Worm (Caenorhabditis elegans): Measurements from ENCODE around the gene T25B9.11.
A peak's percentile ranks its signal among the peaks of the same experiment; 100 is the strongest.

T25B9.11 gene

ce11 chrIV:10790353-10790752, 26.0 kb downstream of the T25B9.11 start, which contains the start of gene pept-2:
Gene pept-2, plus strand, starts transcription at chrIV:10790653.
- peak; percentile 31 for TF ChIP-seq nhr-25 (tag; optimal IDR thresholded peaks at IDR 0.05)
- no peak for TF ChIP-seq crh-2 (tag; optimal IDR thresholded peaks at IDR 0.05)

- TF ChIP-seq crh-2 (tag; optimal IDR thresholded peaks at IDR 0.05) (peak; percentile 45), ceh-16 (tag; optimal IDR thresholded peaks at IDR 0.05) (no peak), nhr-129 (tag; optimal IDR thresholded peaks at IDR 0.05) (peak; percentile 8)
Measured at ce11 chrIV:10795678-10796077, 31.4 kb downstream of the T25B9.11 start.

ce11 chrIV:10796707-10797106, 32.4 kb downstream of the T25B9.11 start:
- TF ChIP-seq gmeb-1 (tag; optimal IDR thresholded peaks at IDR 0.05) (peak; percentile 20), peb-1 (tag; optimal IDR thresholded peaks at IDR 0.05) (no peak), lsy-2 (tag; optimal IDR thresholded peaks at IDR 0.05) (no peak), skn-1 (tag; optimal IDR thresholded peaks at IDR 0.05) (no peak), nhr-12 (tag; optimal IDR thresholded peaks at IDR 0.05) (no peak), aly-2 (tag; optimal IDR thresholded peaks at IDR 0.05) (no peak), elt-1 (tag; optimal IDR thresholded peaks at IDR 0.05) (no peak), unc-39 (tag; optimal IDR thresholded peaks at IDR 0.05) (no peak), mab-5 (tag; optimal IDR thresholded peaks at IDR 0.05) (no peak), ceh-82 (tag; optimal IDR thresholded peaks at IDR 0.05) (no peak), elt-3 (tag; optimal IDR thresholded peaks at IDR 0.05) (no peak), ztf-1 (GFP tag; conservative IDR thresholded peaks at IDR 0.05) (no peak), sma-3 (GFP tag; optimal IDR thresholded peaks at IDR 0.05) (no peak), C34F6.9 (tag; optimal IDR thresholded peaks at IDR 0.05) (no peak), unc-62 (GFP tag; optimal IDR thresholded peaks at IDR 0.05) (no peak), ceh-16 (tag; optimal IDR thresholded peaks at IDR 0.05) (no peak), alr-1 (tag; optimal IDR thresholded peaks at IDR 0.05) (no peak), nhr-25 (tag; optimal IDR thresholded peaks at IDR 0.05) (no peak), nhr-21 (tag; optimal IDR thresholded peaks at IDR 0.05) (no peak), fos-1 (tag; optimal IDR thresholded peaks at IDR 0.05) (peak; percentile 34), Y55F3AM.14 (GFP tag; optimal IDR thresholded peaks at IDR 0.05) (no peak), unc-55 (GFP tag; optimal IDR thresholded peaks at IDR 0.05) (no peak), nhr-11 (tag; optimal IDR thresholded peaks at IDR 0.05) (no peak), sma-9 (GFP tag; optimal IDR thresholded peaks at IDR 0.05) (peak; percentile 12), sma-9 (tag; optimal IDR thresholded peaks at IDR 0.05) (no peak)

ce11 chrIV:10798604-10799003, 34.3 kb downstream of the T25B9.11 start:
- TF ChIP-seq C34F6.9 (tag; optimal IDR thresholded peaks at IDR 0.05): no peak
- TF ChIP-seq mdl-1 (tag; optimal IDR thresholded peaks at IDR 0.05): no peak

- no peak for TF ChIP-seq egl-27 (tag; optimal IDR thresholded peaks at IDR 0.05)
- TF ChIP-seq ztf-4 (tag; optimal IDR thresholded peaks at IDR 0.05): no peak
- TF ChIP-seq peb-1 (tag; optimal IDR thresholded peaks at IDR 0.05): no peak
- no peak for TF ChIP-seq fos-1 (tag; optimal IDR thresholded peaks at IDR 0.05)
- no peak for TF ChIP-seq skn-1 (tag; optimal IDR thresholded peaks at IDR 0.05)
- no peak for TF ChIP-seq unc-62 (GFP tag; optimal IDR thresholded peaks at IDR 0.05)
- TF ChIP-seq mdl-1 (tag; optimal IDR thresholded peaks at IDR 0.05): no peak
- no peak for TF ChIP-seq R02D3.7 (tag; optimal IDR thresholded peaks at IDR 0.05)
- TF ChIP-seq mbf-1 (tag; optimal IDR thresholded peaks at IDR 0.05): no peak
- TF ChIP-seq lin-39 (tag; optimal IDR thresholded peaks at IDR 0.05): no peak
- no peak for TF ChIP-seq snpc-4 (tag; optimal IDR thresholded peaks at IDR 0.05)
- TF ChIP-seq lin-11 (tag; optimal IDR thresholded peaks at IDR 0.05): no peak
- TF ChIP-seq unc-39 (tag; optimal IDR thresholded peaks at IDR 0.05): no peak
Measured at ce11 chrIV:10799354-10799753, 35.0 kb downstream of the T25B9.11 start, which contains the start of gene zipt-2.1. Gene zipt-2.1, plus strand, starts transcription at chrIV:10799654.

- no peak for TF ChIP-seq nhr-25 (tag; optimal IDR thresholded peaks at IDR 0.05)
- no peak for TF ChIP-seq mbf-1 (tag; optimal IDR thresholded peaks at IDR 0.05)
- TF ChIP-seq elt-1 (tag; optimal IDR thresholded peaks at IDR 0.05): no peak
- TF ChIP-seq nhr-129 (tag; optimal IDR thresholded peaks at IDR 0.05): no peak
- TF ChIP-seq ama-1 (optimal IDR thresholded peaks at IDR 0.05): no peak
- no peak for TF ChIP-seq mab-5 (tag; optimal IDR thresholded peaks at IDR 0.05)
Measured at ce11 chrIV:10803973-10804372, 39.7 kb downstream of the T25B9.11 start.

Measured in whole organism, L2 larva.